Fruit fly (Drosophila melanogaster) whole organism, embryonic: ENCODE data around the gene CG14961.

Experiments
- Abd-B ChIP-seq: fragments of 200-800 bp; sonication (Bioruptor generic); optimal IDR thresholded peaks from 2 replicates; lab custom pipeline; 2018; ENCODE audit warnings: missing biosample characterization, mild to moderate bottlenecking, missing genetic modification characterization, moderate library complexity
- CG10147 ChIP-seq: fragments of 200-800 bp; sonication (Bioruptor generic); optimal IDR thresholded peaks from 2 replicates; lab custom pipeline; 2019; ENCODE audit warnings: missing biosample characterization, mild to moderate bottlenecking, missing genetic modification characterization, moderate library complexity
- CG12659 ChIP-seq: fragments of 200-800 bp; sonication (Bioruptor generic); optimal IDR thresholded peaks from 3 replicates; lab custom pipeline; 2017; ENCODE audit warnings: mild to moderate bottlenecking, missing biosample characterization, missing genetic modification reagents, missing genetic modification characterization
- CG13123 ChIP-seq: fragments of 200-800 bp; sonication (Bioruptor generic); optimal IDR thresholded peaks from 2 replicates; lab custom pipeline; 2016; ENCODE audit warnings: missing biosample characterization, missing genetic modification characterization
- CG13624 ChIP-seq: fragments of 200-800 bp; sonication (Bioruptor generic); optimal IDR thresholded peaks from 2 replicates; lab custom pipeline; 2016; ENCODE audit warnings: missing biosample characterization, missing genetic modification characterization
- CG13894 ChIP-seq: fragments of 200-800 bp; sonication (Bioruptor generic); optimal IDR thresholded peaks from 3 replicates; lab custom pipeline; 2018; ENCODE audit warnings: missing biosample characterization, mild to moderate bottlenecking, missing genetic modification characterization, moderate library complexity
- CG14710 ChIP-seq: fragments of 200-800 bp; sonication (Bioruptor generic); optimal IDR thresholded peaks from 3 replicates; lab custom pipeline; 2019; ENCODE audit warnings: missing biosample characterization, mild to moderate bottlenecking, missing genetic modification characterization, moderate library complexity
- CG16863 ChIP-seq: fragments of 200-800 bp; sonication (Bioruptor generic); optimal IDR thresholded peaks from 3 replicates; lab custom pipeline; 2016; ENCODE audit warnings: missing biosample characterization, missing genetic modification characterization
- CG2199 ChIP-seq: fragments of 200-800 bp; sonication (Bioruptor generic); IDR thresholded peaks from 3 replicates; pipeline ENCODE4 v1.3.6; 2022; ENCODE audit warnings: missing biosample characterization, missing genetic modification characterization
- CG2712 ChIP-seq: fragments of 200-800 bp; optimal IDR thresholded peaks from 3 replicates; lab custom pipeline; 2019; ENCODE audit warnings: missing biosample characterization, mild to moderate bottlenecking, missing genetic modification characterization, moderate library complexity
- CG4820 ChIP-seq: fragments of 200-800 bp; sonication (Bioruptor generic); optimal IDR thresholded peaks from 3 replicates; lab custom pipeline; 2016; ENCODE audit warnings: missing biosample characterization, missing genetic modification characterization
- CG6689 ChIP-seq: fragments of 200-800 bp; sonication (Bioruptor generic); IDR thresholded peaks from 2 replicates; pipeline ENCODE4 v1.3.6; 2022; ENCODE audit warnings: missing biosample characterization, missing genetic modification characterization
- CG7963 ChIP-seq: fragments of 200-800 bp; sonication (Bioruptor generic); IDR thresholded peaks from 3 replicates; pipeline ENCODE4 v1.3.6; 2022; ENCODE audit warnings: missing biosample characterization, missing genetic modification characterization; ENCODE audit not compliant: partially characterized antibody
- CG9727 ChIP-seq: fragments of 200-800 bp; sonication (Bioruptor generic); optimal IDR thresholded peaks from 3 replicates; lab custom pipeline; 2017; ENCODE audit warnings: missing biosample characterization, mild to moderate bottlenecking, missing genetic modification characterization
- CG9876 ChIP-seq: fragments of 200-800 bp; sonication (Bioruptor generic); optimal IDR thresholded peaks from 2 replicates; lab custom pipeline; 2016; ENCODE audit warnings: missing biosample characterization, missing genetic modification characterization
- CTCF ChIP-seq: fragments of 200-800 bp; sonication (Bioruptor generic); optimal IDR thresholded peaks from 2 replicates; lab custom pipeline; 2017; ENCODE audit warnings: missing biosample characterization, mild to moderate bottlenecking, missing genetic modification characterization, moderate library complexity
- Doc3 ChIP-seq: fragments of 200-800 bp; sonication (Bioruptor generic); IDR thresholded peaks from 3 replicates; pipeline ENCODE4 v1.3.6; 2022; ENCODE audit warnings: missing biosample characterization, missing genetic modification characterization; ENCODE audit not compliant: partially characterized antibody
- E2f2 ChIP-seq: fragments of 200-800 bp; sonication (Bioruptor generic); IDR thresholded peaks from 2 replicates; pipeline ENCODE4 v1.3.6; 2022; ENCODE audit warnings: missing biosample characterization, missing genetic modification characterization
- H2.0 ChIP-seq: fragments of 200-800 bp; sonication (Bioruptor generic); IDR thresholded peaks from 2 replicates; pipeline ENCODE4 v1.3.6; 2022; ENCODE audit warnings: missing biosample characterization, missing genetic modification characterization
- HLH3B ChIP-seq: fragments of 200-800 bp; sonication (Bioruptor generic); IDR thresholded peaks from 2 replicates; pipeline ENCODE4 v1.3.6; 2022; ENCODE audit warnings: missing biosample characterization, missing genetic modification characterization
- HmgD ChIP-seq: fragments of 200-800 bp; sonication (Bioruptor generic); optimal IDR thresholded peaks from 3 replicates; lab custom pipeline; 2016; ENCODE audit warnings: missing biosample characterization, missing genetic modification characterization
- Hr3 ChIP-seq: fragments of 200-800 bp; sonication (Bioruptor generic); optimal IDR thresholded peaks from 3 replicates; lab custom pipeline; 2016; ENCODE audit warnings: missing biosample characterization, missing genetic modification characterization
- MESR4 ChIP-seq: fragments of 200-800 bp; sonication (Bioruptor generic); optimal IDR thresholded peaks from 2 replicates; lab custom pipeline; 2018; ENCODE audit warnings: missing biosample characterization, mild to moderate bottlenecking, missing genetic modification characterization, moderate library complexity
- Nf-YA ChIP-seq: fragments of 200-800 bp; sonication (Bioruptor generic); IDR thresholded peaks from 2 replicates; pipeline ENCODE4 v1.3.6; 2022; ENCODE audit warnings: missing biosample characterization, missing genetic modification characterization
- Nf-YC ChIP-seq: fragments of 200-800 bp; optimal IDR thresholded peaks from 3 replicates; lab custom pipeline; 2019; ENCODE audit warnings: missing biosample characterization, mild to moderate bottlenecking, missing genetic modification characterization, moderate library complexity
- Trl ChIP-seq, 3 experiments: fragments of >200 bp in 2 of 3; fragments of 200-800 bp in 1 of 3; sonication (Bioruptor generic) in 1 of 3; optimal IDR thresholded peaks; 2 replicates in 1 of 3; 3 replicates in 2 of 3; lab custom pipeline; 2016 to 2017; ENCODE audit warnings: missing biosample characterization in 1 of 3, missing genetic modification characterization in 1 of 3
- ab ChIP-seq: fragments of 200-800 bp; sonication (Bioruptor generic); optimal IDR thresholded peaks from 2 replicates; lab custom pipeline; 2016; ENCODE audit warnings: missing biosample characterization, missing genetic modification characterization
- al ChIP-seq: fragments of 200-800 bp; sonication (Bioruptor generic); IDR thresholded peaks from 2 replicates; pipeline ENCODE4 v1.3.6; 2022; ENCODE audit warnings: missing biosample characterization, missing genetic modification characterization
- chn ChIP-seq: fragments of 200-800 bp; sonication (Bioruptor generic); optimal IDR thresholded peaks from 2 replicates; lab custom pipeline; 2016; ENCODE audit warnings: missing biosample characterization, missing genetic modification characterization
- crol ChIP-seq: fragments of 200-800 bp; sonication (Bioruptor generic); IDR thresholded peaks from 2 replicates; pipeline ENCODE4 v1.3.6; 2022; ENCODE audit warnings: missing biosample characterization, missing genetic modification characterization
- dysf ChIP-seq: fragments of 200-800 bp; sonication (Bioruptor generic); IDR thresholded peaks from 3 replicates; pipeline ENCODE4 v1.3.6; 2022; ENCODE audit warnings: missing biosample characterization, missing genetic modification characterization
- esg ChIP-seq: fragments of 200-800 bp; sonication (Bioruptor generic); conservative IDR thresholded peaks from 2 replicates; pipeline ENCODE4 v1.3.6; 2022; ENCODE audit warnings: missing biosample characterization, missing genetic modification characterization
- fd3F ChIP-seq: fragments of 200-800 bp; sonication (Bioruptor generic); optimal IDR thresholded peaks from 2 replicates; lab custom pipeline; 2018; ENCODE audit warnings: missing biosample characterization, mild to moderate bottlenecking, missing genetic modification characterization, moderate library complexity
- gem ChIP-seq: fragments of 200-800 bp; sonication (Bioruptor generic); optimal IDR thresholded peaks from 2 replicates; lab custom pipeline; 2019; ENCODE audit warnings: missing biosample characterization, mild to moderate bottlenecking, missing genetic modification characterization, moderate library complexity
- gfzf ChIP-seq: fragments of 200-800 bp; sonication (Bioruptor generic); optimal IDR thresholded peaks from 2 replicates; lab custom pipeline; 2016; ENCODE audit warnings: missing biosample characterization, mild to moderate bottlenecking, missing genetic modification characterization, moderate library complexity
- her ChIP-seq: fragments of 200-800 bp; sonication (Bioruptor generic); optimal IDR thresholded peaks from 2 replicates; lab custom pipeline; 2016; ENCODE audit warnings: missing biosample characterization, missing genetic modification characterization
- hkb ChIP-seq, 2 experiments: fragments of 200-800 bp in 1 of 2; fragments of >200 bp in 1 of 2; sonication (Bioruptor generic) in 1 of 2; IDR thresholded peaks in 1 of 2; optimal IDR thresholded peaks in 1 of 2; 2 replicates each; pipeline versions ENCODE4 v1.3.6 to Lab custom; 2017 to 2022; ENCODE audit warnings: missing biosample characterization in 1 of 2, missing genetic modification characterization in 1 of 2
- klu ChIP-seq: fragments of 200-800 bp; sonication (Bioruptor generic); IDR thresholded peaks from 2 replicates; pipeline ENCODE4 v1.3.6; 2022; ENCODE audit warnings: missing biosample characterization, missing genetic modification characterization
- kni ChIP-seq: fragments of 200-800 bp; sonication (Bioruptor generic); optimal IDR thresholded peaks from 3 replicates; lab custom pipeline; 2017; ENCODE audit warnings: mild to moderate bottlenecking, missing biosample characterization, missing genetic modification reagents, missing genetic modification characterization
- mirr ChIP-seq: fragments of 200-800 bp; sonication (Bioruptor generic); optimal IDR thresholded peaks from 3 replicates; lab custom pipeline; 2018; ENCODE audit warnings: missing biosample characterization, mild to moderate bottlenecking, missing genetic modification characterization
- nom ChIP-seq: fragments of 200-800 bp; sonication (Bioruptor generic); optimal IDR thresholded peaks from 2 replicates; lab custom pipeline; 2017; ENCODE audit warnings: missing biosample characterization, missing genetic modification characterization, mild to moderate bottlenecking, moderate library complexity, missing genetic modification reagents
- pum ChIP-seq: fragments of 200-800 bp; sonication (Bioruptor generic); optimal IDR thresholded peaks from 2 replicates; lab custom pipeline; 2016; ENCODE audit warnings: missing biosample characterization, missing genetic modification characterization
- repo ChIP-seq: fragments of 200-800 bp; sonication (Bioruptor generic); optimal IDR thresholded peaks from 2 replicates; lab custom pipeline; 2016; ENCODE audit warnings: missing biosample characterization, missing genetic modification characterization
- sens-2 ChIP-seq: fragments of 200-800 bp; sonication (Bioruptor generic); IDR thresholded peaks from 2 replicates; pipeline ENCODE4 v1.3.6; 2022; ENCODE audit warnings: missing biosample characterization, missing genetic modification characterization
- seq ChIP-seq: fragments of 200-800 bp; sonication (Bioruptor generic); IDR thresholded peaks from 2 replicates; pipeline ENCODE4 v1.3.6; 2022; ENCODE audit warnings: missing biosample characterization, missing genetic modification characterization
- slbo ChIP-seq: fragments of 200-800 bp; sonication (Bioruptor generic); IDR thresholded peaks from 2 replicates; pipeline ENCODE4 v1.3.6; 2022; ENCODE audit warnings: missing biosample characterization, missing genetic modification characterization
- stwl ChIP-seq: fragments of 200-800 bp; sonication (Bioruptor generic); optimal IDR thresholded peaks from 3 replicates; lab custom pipeline; 2018; ENCODE audit warnings: missing biosample characterization, mild to moderate bottlenecking, missing genetic modification characterization, moderate library complexity
- tgo ChIP-seq: fragments of 200-800 bp; sonication (Bioruptor generic); IDR thresholded peaks from 3 replicates; pipeline ENCODE4 v1.3.6; 2022; ENCODE audit warnings: missing biosample characterization, missing genetic modification characterization
- trem ChIP-seq: fragments of 200-800 bp; optimal IDR thresholded peaks from 3 replicates; lab custom pipeline; 2019; ENCODE audit warnings: missing biosample characterization, mild to moderate bottlenecking, missing genetic modification characterization, moderate library complexity
- zen ChIP-seq: fragments of 200-800 bp; sonication (Bioruptor generic); optimal IDR thresholded peaks from 3 replicates; lab custom pipeline; 2018; ENCODE audit warnings: missing biosample characterization, mild to moderate bottlenecking, missing genetic modification characterization, moderate library complexity

Gene CG14961

dm6 chr3L:3301171-3301738 lies 28.6 kb upstream of the CG14961 start (continued):
- no peak for TF ChIP-seq CG7963 (GFP tag; lab: Robert Waterston, UW)
- peak; percentile 90 for TF ChIP-seq slbo
- peak; percentile 91 for TF ChIP-seq CG13624 (GFP tag; lab: Kevin White, UChicago)
- TF ChIP-seq chn (GFP tag; lab: Kevin White, UChicago), result peak; percentile 80
- peak; percentile 77 for TF ChIP-seq CG9876 (GFP tag; lab: Kevin White, UChicago)
- peak; percentile 87 for TF ChIP-seq trem (tag; lab: Kevin White, UChicago)
- peak; percentile 90 for TF ChIP-seq CG4820 (GFP tag; lab: Kevin White, UChicago)
- no peak for TF ChIP-seq Doc3 (GFP tag; lab: Robert Waterston, UW)
- TF ChIP-seq H2.0 (GFP tag; lab: Robert Waterston, UW), result peak; percentile 89
- peak; percentile 85 for TF ChIP-seq Abd-B (GFP tag; lab: Kevin White, UChicago)
- TF ChIP-seq stwl (tag; lab: Kevin White, UChicago), result no peak
- TF ChIP-seq ab, result peak; percentile 45
- no peak for TF ChIP-seq gfzf (GFP tag; lab: Kevin White, UChicago)
- peak; percentile 85 for TF ChIP-seq kni
- peak; percentile 88 for TF ChIP-seq CG16863 (GFP tag; lab: Kevin White, UChicago)
- TF ChIP-seq CG12659, result peak; percentile 94
- peak; percentile 80 for TF ChIP-seq Nf-YC (tag; lab: Kevin White, UChicago)
- peak; percentile 96 for TF ChIP-seq gem (tag; lab: Kevin White, UChicago)
- TF ChIP-seq dysf (GFP tag; lab: Robert Waterston, UW), result peak; percentile 91
- peak; percentile 89 for TF ChIP-seq esg (GFP tag; lab: Robert Waterston, UW)
- no peak for TF ChIP-seq hkb (optimal IDR thresholded peaks at IDR 0.05; lab: Kevin White, UChicago)
- peak; percentile 96 for TF ChIP-seq hkb (GFP tag; IDR thresholded peaks at IDR 0.05; lab: Robert Waterston, UW)
- peak; percentile 88 for TF ChIP-seq Hr3
- TF ChIP-seq zen (tag; lab: Kevin White, UChicago), result peak; percentile 84
- peak; percentile 10 to 46 for TF ChIP-seq Trl (optimal IDR thresholded peaks at IDR 0.05; lab: Kevin White, UChicago)
- TF ChIP-seq Trl (GFP tag; optimal IDR thresholded peaks at IDR 0.05; lab: Kevin White, UChicago), result peak; percentile 83
- TF ChIP-seq HmgD (GFP tag; lab: Kevin White, UChicago), result peak; percentile 59
- TF ChIP-seq pum, result peak; percentile 84
- peak; percentile 89 for TF ChIP-seq CG9727 (GFP tag; lab: Kevin White, UChicago)
- peak; percentile 73 for TF ChIP-seq repo (GFP tag; lab: Kevin White, UChicago)
- peak; percentile 88 for TF ChIP-seq CG14710 (tag; lab: Kevin White, UChicago)
- peak; percentile 93 for TF ChIP-seq tgo (GFP tag; lab: Robert Waterston, UW)
- peak; percentile 95 for TF ChIP-seq CG2712 (tag; lab: Kevin White, UChicago)
- TF ChIP-seq crol (GFP tag; lab: Robert Waterston, UW), result peak; percentile 96
- TF ChIP-seq CG13123 (GFP tag; lab: Kevin White, UChicago), result peak; percentile 72
- TF ChIP-seq MESR4, result peak; percentile 31
- peak; percentile 88 for TF ChIP-seq her (GFP tag; lab: Kevin White, UChicago)
- peak; percentile 79 for TF ChIP-seq CG13894 (tag; lab: Kevin White, UChicago)
- TF ChIP-seq klu (GFP tag; lab: Robert Waterston, UW), result peak; percentile 73; the same call in 1 of the 2 replicates
- no peak for TF ChIP-seq nom (GFP tag; lab: Kevin White, UChicago)
- TF ChIP-seq mirr (GFP tag; lab: Kevin White, UChicago), result peak; percentile 81
- peak; percentile 92 for TF ChIP-seq fd3F (GFP tag; lab: Kevin White, UChicago)
- peak; percentile 90 for TF ChIP-seq sens-2 (GFP tag; lab: Robert Waterston, UW)
- peak; percentile 86 for TF ChIP-seq CG10147 (GFP tag; lab: Kevin White, UChicago)
- TF ChIP-seq Nf-YA, result peak; percentile 83
- peak; percentile 90 for TF ChIP-seq HLH3B (GFP tag; lab: Robert Waterston, UW)
- TF ChIP-seq al (GFP tag; lab: Robert Waterston, UW), result peak; percentile 79
- TF ChIP-seq CG6689 (GFP tag; lab: Robert Waterston, UW), result peak; percentile 87
- TF ChIP-seq CG2199 (GFP tag; lab: Robert Waterston, UW), result peak; percentile 77; the same call in 2 of the 3 replicates
- TF ChIP-seq E2f2, result peak; percentile 74
- peak; percentile 60 for TF ChIP-seq CTCF (GFP tag; lab: Kevin White, UChicago)
- TF ChIP-seq seq (GFP tag; lab: Robert Waterston, UW), result peak; percentile 93
